Fruit fly (Drosophila melanogaster): Measurements from ENCODE around the gene Smr.

Smr gene

dm6 chrX:12651613-12652012 lies 90.8 kb downstream of the Smr start:
- no peak for TF ChIP-seq tj (GFP tag; optimal IDR thresholded peaks at IDR 0.05)

DNA sequence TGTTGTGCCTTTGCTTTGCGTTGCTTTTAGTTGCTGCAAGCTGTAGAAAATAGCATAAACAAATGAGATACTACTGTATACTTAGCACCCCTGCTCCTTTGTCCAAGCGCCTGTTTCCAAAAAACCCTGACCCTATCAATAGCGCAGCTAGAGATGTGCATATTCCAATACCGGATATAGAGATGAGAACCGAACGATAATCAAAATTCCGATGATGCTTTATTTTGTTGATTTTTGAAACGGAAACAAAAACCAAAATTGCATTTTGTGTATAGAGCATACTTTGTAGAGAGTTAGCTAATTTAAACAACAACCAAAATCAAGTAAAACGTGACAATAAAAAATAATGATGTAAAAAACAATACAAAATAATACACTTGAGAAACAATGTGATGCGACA lies 97.1 kb downstream of the Smr start:
- TF ChIP-seq kay (GFP tag; ENCODE audit: borderline replicate concordance) (peak; percentile 44), Hr96 (GFP tag; optimal IDR thresholded peaks at IDR 0.05) (no peak)

All from whole organism, adult.